Worm (Caenorhabditis elegans) whole organism, L2 larva: ENCODE data around the gene chil-18.

Experiments
- aly-2 ChIP-seq: fragments of 150-350 bp; optimal IDR thresholded peaks from 2 replicates; lab custom pipeline; 2014; ENCODE audit warnings: missing biosample characterization, missing genetic modification characterization
- ceh-82 ChIP-seq: fragments of 150-350 bp; optimal IDR thresholded peaks from 2 replicates; lab custom pipeline; 2014; ENCODE audit warnings: missing biosample characterization, missing genetic modification characterization
- dmd-4 ChIP-seq: sonication (generic microtip); optimal IDR thresholded peaks from 2 replicates; lab custom pipeline; 2017; ENCODE audit warnings: missing biosample characterization, missing genetic modification characterization
- elt-3 ChIP-seq: sonication (generic microtip); optimal IDR thresholded peaks from 2 replicates; lab custom pipeline; 2017; ENCODE audit warnings: missing biosample characterization, missing genetic modification characterization
- fos-1 ChIP-seq: fragments of 150-350 bp; optimal IDR thresholded peaks from 2 replicates; lab custom pipeline; 2014; ENCODE audit warnings: missing biosample characterization, missing genetic modification characterization
- lin-11 ChIP-seq: fragments of 150-350 bp; sonication (generic microtip); optimal IDR thresholded peaks from 2 replicates; lab custom pipeline; 2014; ENCODE audit warnings: missing biosample characterization, missing genetic modification characterization, inconsistent platforms, mixed read lengths
- nhr-129 ChIP-seq: fragments of 150-350 bp; optimal IDR thresholded peaks from 2 replicates; lab custom pipeline; 2014; ENCODE audit warnings: missing biosample characterization, missing genetic modification characterization
- nhr-237 ChIP-seq: fragments of 150-350 bp; optimal IDR thresholded peaks from 2 replicates; lab custom pipeline; 2014; ENCODE audit warnings: missing biosample characterization, missing genetic modification characterization
- snpc-4 ChIP-seq: fragments of 150-350 bp; optimal IDR thresholded peaks from 2 replicates; lab custom pipeline; 2014; ENCODE audit warnings: missing biosample characterization, missing genetic modification characterization
- ztf-1 ChIP-seq: fragments of 200-800 bp; sonication (Bioruptor generic); conservative IDR thresholded peaks from 2 replicates; pipeline ENCODE4 v1.3.6; 2022; ENCODE audit warnings: missing genetic modification characterization, missing compliant biosample characterization
- ztf-4 ChIP-seq: fragments of 150-350 bp; optimal IDR thresholded peaks from 2 replicates; lab custom pipeline; 2014; ENCODE audit warnings: missing biosample characterization, missing genetic modification characterization

DNA sequence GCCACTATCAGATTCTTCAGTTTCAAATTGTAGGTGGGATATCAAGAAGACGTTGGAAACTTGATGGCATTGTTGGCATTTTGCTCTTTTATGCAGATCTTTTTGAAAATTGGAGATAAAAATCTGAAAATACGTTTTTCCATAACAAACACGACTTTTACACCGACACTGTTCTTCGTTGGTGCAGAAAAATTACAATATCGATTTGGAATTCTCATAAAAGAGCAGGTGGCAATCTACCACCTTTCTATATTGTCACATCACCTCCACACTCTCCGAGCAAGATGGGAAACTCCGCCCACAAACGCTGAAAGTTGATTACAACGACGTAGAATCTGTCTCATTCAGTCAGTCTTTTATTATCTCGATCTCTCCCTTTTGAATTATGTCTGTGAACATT lies 40.6 kb upstream of the chil-18 start, which contains the start of gene arrd-2:
- TF ChIP-seq ceh-82: no peak
- TF ChIP-seq ztf-4 (tag; lab: Kevin White, UChicago): no peak
- no peak for TF ChIP-seq lin-11 (tag; lab: Kevin White, UChicago)
- TF ChIP-seq nhr-129 (tag; lab: Kevin White, UChicago): no peak
- TF ChIP-seq dmd-4 (tag; lab: Kevin White, UChicago): no peak
- TF ChIP-seq fos-1: no peak
- TF ChIP-seq nhr-237 (tag; lab: Kevin White, UChicago): no peak
- TF ChIP-seq aly-2: no peak
- TF ChIP-seq ztf-1 (GFP tag; lab: Robert Waterston, UW): no peak
- TF ChIP-seq snpc-4 (tag; lab: Kevin White, UChicago): no peak
- TF ChIP-seq elt-3 (tag; lab: Kevin White, UChicago): no peak
